Worm (Caenorhabditis elegans): ENCODE measurements around the gene dylt-3.
A peak's percentile ranks its signal among the peaks of the same experiment; 100 is the strongest.

The dylt-3 gene

DNA sequence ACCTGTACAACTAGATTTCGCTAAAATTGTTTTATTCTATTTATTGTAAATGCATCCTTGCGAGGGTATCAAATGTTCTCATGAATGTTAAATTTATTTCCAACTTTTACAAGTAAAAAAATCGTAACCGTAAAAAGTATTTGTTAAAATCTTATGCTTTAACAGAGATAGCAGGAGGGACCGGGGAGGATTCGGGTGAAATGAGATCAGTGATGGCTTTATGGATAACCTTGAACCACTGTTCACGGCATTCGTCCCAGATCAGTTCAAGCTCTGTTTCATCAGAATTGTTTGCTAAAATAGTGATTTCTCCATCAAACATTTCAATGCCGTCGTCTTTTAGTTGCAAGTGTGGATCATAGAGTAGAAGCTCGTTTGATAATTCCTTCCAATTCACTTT lies 40.4 kb upstream of the dylt-3 start:
- TF ChIP-seq F13H6.1 (tag; optimal IDR thresholded peaks at IDR 0.05) (no peak), elt-1 (tag; optimal IDR thresholded peaks at IDR 0.05) (no peak), nhr-10 (tag; optimal IDR thresholded peaks at IDR 0.05) (no peak), dmd-4 (tag; optimal IDR thresholded peaks at IDR 0.05) (no peak), ztf-4 (tag; optimal IDR thresholded peaks at IDR 0.05) (no peak), alr-1 (tag; optimal IDR thresholded peaks at IDR 0.05) (no peak)

- TF ChIP-seq lin-39 (tag; optimal IDR thresholded peaks at IDR 0.05), result no peak
- TF ChIP-seq skn-1 (tag; optimal IDR thresholded peaks at IDR 0.05), result peak; percentile 6
- TF ChIP-seq zag-1 (tag; optimal IDR thresholded peaks at IDR 0.05), result no peak
- peak; percentile 85 for TF ChIP-seq C34F6.9 (tag; optimal IDR thresholded peaks at IDR 0.05)
- TF ChIP-seq lin-13 (GFP tag; optimal IDR thresholded peaks at IDR 0.05), result peak; percentile 22
- TF ChIP-seq nhr-12 (tag; optimal IDR thresholded peaks at IDR 0.05), result no peak
- TF ChIP-seq snpc-4 (tag; optimal IDR thresholded peaks at IDR 0.05), result no peak
- no peak for TF ChIP-seq nhr-25 (tag; optimal IDR thresholded peaks at IDR 0.05)
- no peak for TF ChIP-seq nhr-11 (tag; optimal IDR thresholded peaks at IDR 0.05)
- no peak for TF ChIP-seq R02D3.7 (tag; optimal IDR thresholded peaks at IDR 0.05)
- no peak for TF ChIP-seq Y55F3AM.14 (GFP tag; optimal IDR thresholded peaks at IDR 0.05)
- no peak for TF ChIP-seq ZK546.5 (tag; optimal IDR thresholded peaks at IDR 0.05)
- no peak for TF ChIP-seq ztf-4 (tag; optimal IDR thresholded peaks at IDR 0.05)
- no peak for TF ChIP-seq nhr-77 (tag; optimal IDR thresholded peaks at IDR 0.05)
- no peak for TF ChIP-seq sem-4 (tag; optimal IDR thresholded peaks at IDR 0.05)
- peak; percentile 42 for TF ChIP-seq fos-1 (tag; optimal IDR thresholded peaks at IDR 0.05)
- TF ChIP-seq sma-3 (GFP tag; optimal IDR thresholded peaks at IDR 0.05), result peak; percentile 43
- peak; percentile 58 for TF ChIP-seq crh-2 (tag; optimal IDR thresholded peaks at IDR 0.05)
- no peak for TF ChIP-seq elt-3 (tag; optimal IDR thresholded peaks at IDR 0.05)
- TF ChIP-seq nhr-237 (tag; optimal IDR thresholded peaks at IDR 0.05), result no peak
- no peak for TF ChIP-seq elt-1 (tag; optimal IDR thresholded peaks at IDR 0.05)
- TF ChIP-seq ztf-11 (tag; optimal IDR thresholded peaks at IDR 0.05), result no peak
- no peak for TF ChIP-seq lin-11 (tag; optimal IDR thresholded peaks at IDR 0.05)
- no peak for TF ChIP-seq aly-2 (tag; optimal IDR thresholded peaks at IDR 0.05)
- TF ChIP-seq dmd-4 (tag; optimal IDR thresholded peaks at IDR 0.05), result no peak
- no peak for TF ChIP-seq unc-62 (GFP tag; optimal IDR thresholded peaks at IDR 0.05)
- no peak for TF ChIP-seq peb-1 (tag; optimal IDR thresholded peaks at IDR 0.05)
- peak; percentile 56 for TF ChIP-seq gmeb-1 (tag; optimal IDR thresholded peaks at IDR 0.05)
- no peak for TF ChIP-seq ztf-1 (GFP tag; conservative IDR thresholded peaks at IDR 0.05)
- TF ChIP-seq lsy-2 (tag; optimal IDR thresholded peaks at IDR 0.05), result peak; percentile 65 to 97
- TF ChIP-seq mab-5 (tag; optimal IDR thresholded peaks at IDR 0.05), result no peak
- TF ChIP-seq unc-39 (tag; optimal IDR thresholded peaks at IDR 0.05), result no peak
- peak; percentile 69 for TF ChIP-seq nhr-129 (tag; optimal IDR thresholded peaks at IDR 0.05)
- peak; percentile 85 for TF ChIP-seq unc-55 (GFP tag; optimal IDR thresholded peaks at IDR 0.05)
- TF ChIP-seq sma-9 (GFP tag; optimal IDR thresholded peaks at IDR 0.05), result no peak
- no peak for TF ChIP-seq sma-9 (tag; optimal IDR thresholded peaks at IDR 0.05)
- TF ChIP-seq nhr-23 (tag; optimal IDR thresholded peaks at IDR 0.05), result no peak
These were observed 38.1 kb upstream of the dylt-3 start, which contains the start of the genes ints-11 and rpl-10 for ce11 chrII:8143278-8143931. TSS of gene ints-11 (minus strand) at chrII:8143478. TSS of gene rpl-10 (plus strand) at chrII:8143881.

DNA sequence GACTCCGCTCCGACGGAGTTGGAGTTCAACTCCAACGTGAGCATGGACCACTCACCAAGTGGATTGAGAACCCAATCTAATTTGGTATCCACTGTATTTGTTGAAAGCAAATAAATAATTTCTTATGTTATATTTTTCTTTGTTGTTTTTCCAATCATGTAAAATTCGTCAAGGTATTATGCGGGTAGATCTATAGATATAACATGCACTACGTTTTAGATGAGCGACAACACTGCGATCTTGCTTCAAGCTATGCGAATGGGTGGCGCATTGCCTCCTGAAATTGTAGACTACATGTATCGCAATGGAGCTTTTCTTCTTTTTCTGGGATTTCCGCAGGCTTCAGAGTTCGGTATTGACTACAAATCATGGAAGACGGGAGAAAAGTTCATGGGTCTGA lies 37.0 kb upstream of the dylt-3 start, which contains the start of gene F10B5.2:
F10B5.2 (plus strand) TSS at position 220 of the 400 bp plus-strand sequence.
- TF ChIP-seq nhr-25 (tag; optimal IDR thresholded peaks at IDR 0.05), result no peak

- no peak for TF ChIP-seq nhr-129 (tag; optimal IDR thresholded peaks at IDR 0.05)
- TF ChIP-seq ZK546.5 (tag; optimal IDR thresholded peaks at IDR 0.05), result no peak
- no peak for TF ChIP-seq nhr-23 (tag; optimal IDR thresholded peaks at IDR 0.05)
- no peak for TF ChIP-seq blmp-1 (tag; optimal IDR thresholded peaks at IDR 0.05; ENCODE audit: insufficient read depth)
- no peak for TF ChIP-seq ztf-4 (tag; optimal IDR thresholded peaks at IDR 0.05)
- TF ChIP-seq ceh-82 (tag; optimal IDR thresholded peaks at IDR 0.05), result no peak
- no peak for TF ChIP-seq elt-3 (tag; optimal IDR thresholded peaks at IDR 0.05)
- no peak for TF ChIP-seq ztf-1 (GFP tag; conservative IDR thresholded peaks at IDR 0.05)
- no peak for TF ChIP-seq nhr-6 (tag; optimal IDR thresholded peaks at IDR 0.05)
These were observed 31.6 kb upstream of the dylt-3 start, which contains the start of gene F10B5.3 for ce11 chrII:8149930-8150329. TSS of gene F10B5.3 (minus strand) at chrII:8150030.
